Fruit fly (Drosophila melanogaster) whole organism, embryonic: ENCODE measurements around the gene CG32639.

Source experiments
- Bteb2 ChIP-seq: fragments of 200-800 bp; sonication (Bioruptor generic); optimal IDR thresholded peaks from 2 replicates; lab custom pipeline; 2016; ENCODE audit warnings: missing biosample characterization, missing genetic modification characterization
- CG10147 ChIP-seq: fragments of 200-800 bp; sonication (Bioruptor generic); optimal IDR thresholded peaks from 2 replicates; lab custom pipeline; 2019; ENCODE audit warnings: missing biosample characterization, mild to moderate bottlenecking, missing genetic modification characterization, moderate library complexity
- CG12104 ChIP-seq: fragments of 200-800 bp; sonication (Bioruptor generic); optimal IDR thresholded peaks from 3 replicates; lab custom pipeline; 2016; ENCODE audit warnings: missing biosample characterization, missing genetic modification characterization
- CG12299 ChIP-seq: fragments of 200-800 bp; sonication (Bioruptor generic); optimal IDR thresholded peaks from 2 replicates; lab custom pipeline; 2018; ENCODE audit warnings: missing biosample characterization, mild to moderate bottlenecking, missing genetic modification characterization
- CG1233 ChIP-seq: fragments of 200-800 bp; sonication (Bioruptor generic); optimal IDR thresholded peaks from 4 replicates; lab custom pipeline; 2018; ENCODE audit warnings: missing biosample characterization, mild to moderate bottlenecking, missing genetic modification characterization
- CG17359 ChIP-seq: fragments of 200-800 bp; sonication (Bioruptor generic); optimal IDR thresholded peaks from 3 replicates; lab custom pipeline; 2018; ENCODE audit warnings: missing biosample characterization, mild to moderate bottlenecking, missing genetic modification characterization, moderate library complexity
- CG17568 ChIP-seq: fragments of 200-800 bp; sonication (Bioruptor generic); optimal IDR thresholded peaks from 2 replicates; lab custom pipeline; 2018; ENCODE audit warnings: missing biosample characterization, mild to moderate bottlenecking, missing genetic modification characterization, moderate library complexity
- CG18262 ChIP-seq: fragments of 200-800 bp; optimal IDR thresholded peaks from 3 replicates; lab custom pipeline; 2019; ENCODE audit warnings: missing biosample characterization, mild to moderate bottlenecking, missing genetic modification characterization, moderate library complexity
- CG2120 ChIP-seq: fragments of 200-800 bp; sonication (Bioruptor generic); optimal IDR thresholded peaks from 3 replicates; lab custom pipeline; 2016; ENCODE audit warnings: missing biosample characterization, missing genetic modification characterization
- CG2202 ChIP-seq: fragments of 200-800 bp; sonication (Bioruptor generic); optimal IDR thresholded peaks from 2 replicates; lab custom pipeline; 2018; ENCODE audit warnings: missing biosample characterization, mild to moderate bottlenecking, missing genetic modification characterization
- CG4820 ChIP-seq: fragments of 200-800 bp; sonication (Bioruptor generic); optimal IDR thresholded peaks from 3 replicates; lab custom pipeline; 2016; ENCODE audit warnings: missing biosample characterization, missing genetic modification characterization
- CG4854 ChIP-seq: fragments of 200-800 bp; sonication (Bioruptor generic); optimal IDR thresholded peaks from 2 replicates; lab custom pipeline; 2016; ENCODE audit warnings: missing biosample characterization, missing genetic modification characterization, inconsistent platforms
- CG6254 ChIP-seq: fragments of 200-800 bp; sonication (Bioruptor generic); optimal IDR thresholded peaks from 3 replicates; lab custom pipeline; 2017; ENCODE audit warnings: mild to moderate bottlenecking, missing biosample characterization, missing genetic modification reagents, missing genetic modification characterization
- CG6813 ChIP-seq: fragments of 200-800 bp; sonication (Bioruptor generic); optimal IDR thresholded peaks from 2 replicates; lab custom pipeline; 2017; ENCODE audit warnings: missing biosample characterization, missing genetic modification characterization, mild to moderate bottlenecking, moderate library complexity, missing genetic modification reagents
- CG6854 ChIP-seq: fragments of 200-800 bp; sonication (Bioruptor generic); optimal IDR thresholded peaks from 3 replicates; lab custom pipeline; 2017; ENCODE audit warnings: missing biosample characterization, mild to moderate bottlenecking, missing genetic modification characterization
- CG9609 ChIP-seq: fragments of 200-800 bp; sonication (Bioruptor generic); optimal IDR thresholded peaks from 3 replicates; lab custom pipeline; 2016; ENCODE audit warnings: missing biosample characterization, missing genetic modification characterization
- ERR ChIP-seq: fragments of 200-800 bp; sonication (Bioruptor generic); optimal IDR thresholded peaks from 2 replicates; lab custom pipeline; 2016; ENCODE audit warnings: missing biosample characterization, missing genetic modification characterization
- Gsc ChIP-seq: fragments of 200-800 bp; sonication (Bioruptor generic); IDR thresholded peaks from 2 replicates; pipeline ENCODE4 v1.3.6; 2022; ENCODE audit warnings: missing biosample characterization, missing genetic modification characterization
- H15 ChIP-seq: fragments of 200-800 bp; sonication (Bioruptor generic); IDR thresholded peaks from 3 replicates; pipeline ENCODE4 v1.3.6; 2022; ENCODE audit warnings: missing biosample characterization, missing genetic modification characterization
- Hr78 ChIP-seq, 2 experiments: fragments of 200-800 bp in 1 of 2; fragments of >200 bp in 1 of 2; sonication (Bioruptor generic) in 1 of 2; optimal IDR thresholded peaks; 2 replicates each; lab custom pipeline; 2017 to 2019; ENCODE audit warnings: missing biosample characterization in 2 of 2, missing genetic modification characterization in 2 of 2, mild to moderate bottlenecking in 1 of 2, moderate library complexity in 1 of 2
- Max ChIP-seq: fragments of 200-800 bp; sonication (Bioruptor generic); optimal IDR thresholded peaks from 2 replicates; lab custom pipeline; 2016; ENCODE audit warnings: missing biosample characterization, mild to moderate bottlenecking, missing genetic modification characterization
- Meics ChIP-seq: fragments of 200-800 bp; sonication (Bioruptor generic); optimal IDR thresholded peaks from 2 replicates; lab custom pipeline; 2017; ENCODE audit warnings: missing biosample characterization, mild to moderate bottlenecking, missing genetic modification characterization
- NFAT ChIP-seq: fragments of 200-800 bp; sonication (Bioruptor generic); IDR thresholded peaks from 2 replicates; pipeline ENCODE4 v1.3.6; 2022; ENCODE audit warnings: missing biosample characterization, missing genetic modification characterization
- Nf-YB ChIP-seq: fragments of 200-800 bp; sonication (Bioruptor generic); optimal IDR thresholded peaks from 3 replicates; lab custom pipeline; 2019; ENCODE audit warnings: missing biosample characterization, mild to moderate bottlenecking, missing genetic modification characterization, moderate library complexity
- Pdp1 ChIP-seq, 2 experiments: fragments of 200-800 bp; sonication (Bioruptor generic); optimal IDR thresholded peaks; 3 replicates each; lab custom pipeline; 2016; ENCODE audit warnings: missing biosample characterization in 2 of 2, missing genetic modification characterization in 2 of 2, mild to moderate bottlenecking in 1 of 2, moderate library complexity in 1 of 2
- Scr ChIP-seq: fragments of 200-800 bp; sonication (Bioruptor generic); IDR thresholded peaks from 2 replicates; pipeline ENCODE4 v1.3.6; 2022; ENCODE audit warnings: missing biosample characterization, missing genetic modification characterization; ENCODE audit not compliant: partially characterized antibody
- Side ChIP-seq: fragments of 200-800 bp; sonication (Bioruptor generic); optimal IDR thresholded peaks from 2 replicates; lab custom pipeline; 2016; ENCODE audit warnings: missing biosample characterization, missing genetic modification characterization
- Trl ChIP-seq, 3 experiments: fragments of >200 bp in 2 of 3; fragments of 200-800 bp in 1 of 3; sonication (Bioruptor generic) in 1 of 3; optimal IDR thresholded peaks; 2 replicates in 1 of 3; 3 replicates in 2 of 3; lab custom pipeline; 2016 to 2017; ENCODE audit warnings: missing biosample characterization in 1 of 3, missing genetic modification characterization in 1 of 3
- Xbp1 ChIP-seq: fragments of 200-800 bp; sonication (Bioruptor generic); optimal IDR thresholded peaks from 3 replicates; lab custom pipeline; 2016; ENCODE audit warnings: missing biosample characterization, mild to moderate bottlenecking, missing genetic modification characterization
- ara ChIP-seq: fragments of 200-800 bp; sonication (Bioruptor generic); IDR thresholded peaks from 2 replicates; pipeline ENCODE4 v1.3.6; 2022; ENCODE audit warnings: missing biosample characterization, missing genetic modification characterization
- chinmo ChIP-seq: fragments of 200-800 bp; sonication (Bioruptor generic); IDR thresholded peaks from 4 replicates; pipeline ENCODE4 v1.3.6; 2022; ENCODE audit warnings: missing biosample characterization, missing genetic modification characterization; ENCODE audit not compliant: partially characterized antibody
- crol ChIP-seq: fragments of 200-800 bp; sonication (Bioruptor generic); IDR thresholded peaks from 2 replicates; pipeline ENCODE4 v1.3.6; 2022; ENCODE audit warnings: missing biosample characterization, missing genetic modification characterization
- dimm ChIP-seq: fragments of 200-800 bp; sonication (Bioruptor generic); IDR thresholded peaks from 2 replicates; pipeline ENCODE4 v1.3.6; 2022; ENCODE audit warnings: missing biosample characterization, missing genetic modification characterization
- emc ChIP-seq: fragments of 200-800 bp; sonication (Bioruptor generic); optimal IDR thresholded peaks from 2 replicates; lab custom pipeline; 2016; ENCODE audit warnings: missing biosample characterization, missing genetic modification characterization
- gcm2 ChIP-seq: fragments of 200-800 bp; sonication (Bioruptor generic); optimal IDR thresholded peaks from 2 replicates; lab custom pipeline; 2016; ENCODE audit warnings: missing biosample characterization, missing genetic modification characterization
- gem ChIP-seq: fragments of 200-800 bp; sonication (Bioruptor generic); optimal IDR thresholded peaks from 2 replicates; lab custom pipeline; 2019; ENCODE audit warnings: missing biosample characterization, mild to moderate bottlenecking, missing genetic modification characterization, moderate library complexity
- hb ChIP-seq: fragments of 200-800 bp; sonication (Bioruptor generic); IDR thresholded peaks from 3 replicates; pipeline ENCODE4 v1.3.6; 2022; ENCODE audit warnings: missing biosample characterization, missing genetic modification characterization; ENCODE audit not compliant: partially characterized antibody
- jigr1 ChIP-seq: fragments of 200-800 bp; sonication (Bioruptor generic); IDR thresholded peaks from 3 replicates; pipeline ENCODE4 v1.3.6; 2022; ENCODE audit warnings: missing biosample characterization, missing genetic modification characterization
- lbe ChIP-seq: fragments of 200-800 bp; sonication (Bioruptor generic); optimal IDR thresholded peaks from 2 replicates; lab custom pipeline; 2016; ENCODE audit warnings: missing biosample characterization, mild to moderate bottlenecking, missing genetic modification characterization
- lov ChIP-seq, 2 experiments: fragments of 200-800 bp in 1 of 2; fragments of >200 bp in 1 of 2; sonication (Bioruptor generic) in 1 of 2; IDR thresholded peaks in 1 of 2; optimal IDR thresholded peaks in 1 of 2; 2 replicates in 1 of 2; 3 replicates in 1 of 2; pipeline versions ENCODE4 v1.3.6 to Lab custom; 2017 to 2022; ENCODE audit warnings: missing biosample characterization in 1 of 2, missing genetic modification characterization in 1 of 2
- nerfin-2 ChIP-seq: fragments of 200-800 bp; sonication (Bioruptor generic); IDR thresholded peaks from 2 replicates; pipeline ENCODE4 v1.3.6; 2022; ENCODE audit warnings: missing biosample characterization, missing genetic modification characterization; ENCODE audit not compliant: partially characterized antibody
- oc ChIP-seq: fragments of 200-800 bp; sonication (Bioruptor generic); optimal IDR thresholded peaks from 2 replicates; lab custom pipeline; 2018; ENCODE audit warnings: missing biosample characterization, mild to moderate bottlenecking, missing genetic modification characterization, moderate library complexity
- otp ChIP-seq: fragments of 200-800 bp; sonication (Bioruptor generic); IDR thresholded peaks from 3 replicates; pipeline ENCODE4, ENCODE4 v1.3.6; 2022; ENCODE audit warnings: missing biosample characterization, missing genetic modification characterization
- pan ChIP-seq, 4 experiments: fragments of >200 bp in 3 of 4; fragments of 200-800 bp in 1 of 4; sonication (Bioruptor generic) in 1 of 4; optimal IDR thresholded peaks in 3 of 4; IDR thresholded peaks in 1 of 4; 2 replicates each; pipeline versions ENCODE4 v1.3.6 to Lab custom; 2017 to 2022; ENCODE audit warnings: missing biosample characterization in 2 of 4, missing genetic modification characterization in 2 of 4, mixed read lengths in 1 of 4
- schlank ChIP-seq: fragments of 200-800 bp; sonication (Bioruptor generic); optimal IDR thresholded peaks from 2 replicates; lab custom pipeline; 2018; ENCODE audit warnings: missing biosample characterization, mild to moderate bottlenecking, missing genetic modification characterization
- sqz ChIP-seq: fragments of 200-800 bp; sonication (Bioruptor generic); optimal IDR thresholded peaks from 3 replicates; lab custom pipeline; 2018; ENCODE audit warnings: missing biosample characterization, mild to moderate bottlenecking, missing genetic modification characterization
- sug ChIP-seq: fragments of 200-800 bp; optimal IDR thresholded peaks from 2 replicates; lab custom pipeline; 2019; ENCODE audit warnings: missing biosample characterization, mild to moderate bottlenecking, missing genetic modification characterization, moderate library complexity
- zfh1 ChIP-seq: fragments of 200-800 bp; sonication (Bioruptor generic); IDR thresholded peaks from 3 replicates; pipeline ENCODE4 v1.3.6; 2022; ENCODE audit warnings: missing biosample characterization, missing genetic modification characterization

Gene CG32639

DNA sequence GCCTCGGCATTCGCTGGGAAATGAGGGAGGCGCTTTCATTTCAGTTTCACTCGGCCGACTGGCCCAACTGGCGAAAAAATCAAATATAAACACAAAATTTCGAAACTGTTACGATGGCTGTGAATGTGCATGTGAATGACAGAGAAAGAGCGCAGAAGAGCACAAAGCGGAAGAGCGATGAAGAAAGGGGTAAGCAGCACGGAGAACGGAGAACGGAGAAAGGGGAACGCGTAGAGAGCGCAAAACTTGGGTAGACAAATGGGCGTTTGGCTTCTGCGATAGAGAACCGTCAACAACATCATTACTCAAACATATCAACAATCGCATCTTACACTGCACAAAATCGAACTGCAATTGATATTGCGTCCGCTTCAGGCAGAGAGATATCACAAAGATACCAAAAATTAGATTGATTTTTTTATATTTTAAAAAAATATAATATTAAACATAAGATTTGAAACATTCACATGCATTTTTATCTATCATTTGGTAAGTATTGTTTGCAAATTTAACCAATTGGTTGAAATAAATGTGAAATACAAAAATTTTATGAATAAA is 36.4 kb upstream of the CG32639 start (continued):
- TF ChIP-seq Xbp1 (GFP tag; lab: Kevin White, UChicago) (peak; percentile 10), ara (no peak), NFAT (GFP tag; lab: Robert Waterston, UW) (0 out of 2 replicates have a peak, but pooled peaks have one; percentile 13), CG4854 (no peak), jigr1 (GFP tag; lab: Robert Waterston, UW) (no peak), Pdp1 (GFP tag; optimal IDR thresholded peaks at IDR 0.05; lab: Kevin White, UChicago) (peak in 1 of 2 experiments; percentile 3), CG12104 (no peak), lbe (GFP tag; lab: Kevin White, UChicago) (no peak), CG6254 (GFP tag; lab: Kevin White, UChicago) (no peak), Hr78 (GFP tag; optimal IDR thresholded peaks at IDR 0.05; lab: Kevin White, UChicago) (no peak), crol (peak; percentile 48), gem (tag; lab: Kevin White, UChicago) (peak; percentile 50), oc (peak; percentile 26)

DNA sequence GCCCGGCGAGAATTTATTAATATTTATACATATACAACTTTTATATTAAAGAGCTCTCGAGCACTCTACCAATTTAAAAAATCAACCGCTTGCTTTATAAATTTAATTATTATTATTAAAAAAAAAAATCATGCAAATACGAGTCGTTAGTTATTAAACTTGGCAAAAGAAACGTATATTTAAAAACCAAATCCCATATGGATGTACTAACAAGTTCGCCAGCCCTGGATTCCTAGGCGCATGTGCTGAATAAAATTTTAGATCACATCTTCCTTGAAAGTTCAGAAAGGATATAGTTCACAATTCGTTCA is 22.3 kb upstream of the CG32639 start, which contains the start of gene comt:
Gene comt, plus strand, starts transcription at position 265 of the 311 bp plus-strand sequence.
- no peak for TF ChIP-seq Meics (GFP tag; lab: Kevin White, UChicago)
- TF ChIP-seq CG17359 (tag; lab: Kevin White, UChicago) = peak; percentile 67
- no peak for TF ChIP-seq Trl (optimal IDR thresholded peaks at IDR 0.05; lab: Kevin White, UChicago)
- no peak for TF ChIP-seq Trl (GFP tag; optimal IDR thresholded peaks at IDR 0.05; lab: Kevin White, UChicago)
- TF ChIP-seq CG9609 (GFP tag; lab: Kevin White, UChicago) = no peak
- no peak for TF ChIP-seq sqz (GFP tag; lab: Kevin White, UChicago)
- peak; percentile 34 for TF ChIP-seq sug (tag; lab: Kevin White, UChicago)
- TF ChIP-seq CG18262 (tag; lab: Kevin White, UChicago) = peak; percentile 75
- peak; percentile 68 for TF ChIP-seq CG6813
- TF ChIP-seq CG12299 (tag; lab: Kevin White, UChicago) = peak; percentile 39
- no peak for TF ChIP-seq hb (GFP tag; lab: Robert Waterston, UW)
- no peak for TF ChIP-seq nerfin-2 (GFP tag; lab: Robert Waterston, UW)
- TF ChIP-seq dimm (GFP tag; lab: Robert Waterston, UW) = no peak
- TF ChIP-seq ERR = no peak
- TF ChIP-seq Scr = no peak
- no peak for TF ChIP-seq schlank
- peak; percentile 51 for TF ChIP-seq CG12104
- TF ChIP-seq pan (optimal IDR thresholded peaks at IDR 0.05; lab: Kevin White, UChicago) = no peak
- TF ChIP-seq pan (GFP tag; optimal IDR thresholded peaks at IDR 0.05 in 1 of 2, IDR thresholded peaks at IDR 0.05 in 1 of 2) = peak in 1 of 2 experiments; percentile 63
- no peak for TF ChIP-seq gcm2
- no peak for TF ChIP-seq CG1233 (GFP tag; lab: Kevin White, UChicago)
- TF ChIP-seq CG2202 (tag; lab: Kevin White, UChicago) = peak; percentile 5
- no peak for TF ChIP-seq emc
- TF ChIP-seq CG2120 (GFP tag; lab: Kevin White, UChicago) = peak; percentile 23
- TF ChIP-seq lov (optimal IDR thresholded peaks at IDR 0.05; lab: Kevin White, UChicago) = no peak
- no peak for TF ChIP-seq lov (GFP tag; IDR thresholded peaks at IDR 0.05; lab: Robert Waterston, UW)
- no peak for TF ChIP-seq otp (GFP tag; lab: Robert Waterston, UW)
- TF ChIP-seq Side (GFP tag; lab: Kevin White, UChicago) = no peak
- peak; percentile 24 for TF ChIP-seq Max
- TF ChIP-seq chinmo = no peak
- no peak for TF ChIP-seq Gsc (GFP tag; lab: Robert Waterston, UW)
- no peak for TF ChIP-seq Bteb2 (GFP tag; lab: Kevin White, UChicago)
- TF ChIP-seq CG10147 (GFP tag; lab: Kevin White, UChicago) = peak; percentile 75
- no peak for TF ChIP-seq CG17568 (GFP tag; lab: Kevin White, UChicago)
- no peak for TF ChIP-seq Nf-YB (GFP tag; lab: Kevin White, UChicago)
- no peak for TF ChIP-seq CG6854 (GFP tag; lab: Kevin White, UChicago)
- TF ChIP-seq CG4820 (GFP tag; lab: Kevin White, UChicago) = peak; percentile 17
- TF ChIP-seq H15 (GFP tag; lab: Robert Waterston, UW) = peak; percentile 46; the same call in 2 of the 3 replicates
- TF ChIP-seq zfh1 (GFP tag; lab: Robert Waterston, UW) = peak; percentile 65
